Worm (Caenorhabditis elegans) whole organism, L1 larva: ENCODE results near the gene btb-5.

Experiments
- C04F5.9 ChIP-seq: sonication (generic microtip); optimal IDR thresholded peaks from 2 replicates; lab custom pipeline; 2016; ENCODE audit warnings: missing genetic modification characterization, missing compliant biosample characterization
- C34B4.2 ChIP-seq: sonication (generic microtip); optimal IDR thresholded peaks from 2 replicates; lab custom pipeline; 2017; ENCODE audit warnings: mild to moderate bottlenecking, missing genetic modification characterization, missing compliant biosample characterization
- F16B12.6 ChIP-seq: fragments of 150-350 bp; optimal IDR thresholded peaks from 2 replicates; lab custom pipeline; 2014; ENCODE audit warnings: missing biosample characterization, missing genetic modification characterization
- Y116A8C.19 ChIP-seq: sonication (generic microtip); optimal IDR thresholded peaks from 2 replicates; lab custom pipeline; 2016; ENCODE audit warnings: missing compliant biosample characterization, missing genetic modification characterization, borderline replicate concordance
- aha-1 ChIP-seq: fragments of 150-350 bp; optimal IDR thresholded peaks from 2 replicates; lab custom pipeline; 2014; ENCODE audit warnings: missing biosample characterization, missing genetic modification characterization
- ama-1 ChIP-seq: fragments of 150-350 bp; optimal IDR thresholded peaks from 2 replicates; lab custom pipeline; 2014
- blmp-1 ChIP-seq: fragments of 150-350 bp; optimal IDR thresholded peaks from 2 replicates; lab custom pipeline; 2014; ENCODE audit warnings: missing biosample characterization, missing genetic modification characterization
- ceh-8 ChIP-seq: fragments of 200-800 bp; sonication (Bioruptor generic); optimal IDR thresholded peaks from 2 replicates; lab custom pipeline; 2018; ENCODE audit warnings: mild to moderate bottlenecking, missing genetic modification characterization, moderate library complexity, missing compliant biosample characterization
- ceh-82 ChIP-seq, 3 experiments: fragments of 150-350 bp in 1 of 3; sonication (generic microtip) in 2 of 3; optimal IDR thresholded peaks; 2 replicates each; lab custom pipeline; 2014 to 2017; ENCODE audit warnings: missing biosample characterization in 3 of 3, missing genetic modification characterization in 3 of 3
- ceh-88 ChIP-seq: fragments of 200-800 bp; sonication (Bioruptor generic); IDR thresholded peaks from 2 replicates; pipeline ENCODE4 v1.3.6; 2022; ENCODE audit warnings: missing genetic modification characterization, missing compliant biosample characterization
- efl-1 ChIP-seq, 4 experiments: fragments of 150-350 bp; optimal IDR thresholded peaks in 3 of 4; peaks in 1 of 4; 1 replicate in 1 of 4; 2 replicates in 3 of 4; lab custom pipeline; 2014; ENCODE audit warnings: missing biosample characterization in 2 of 4, missing genetic modification characterization in 2 of 4, missing genetic modification reagents in 2 of 4
- elt-3 ChIP-seq, 6 experiments: fragments of 150-350 bp in 1 of 6; sonication (generic microtip); optimal IDR thresholded peaks; 2 replicates each; lab custom pipeline; 2017 to 2018; ENCODE audit warnings: missing biosample characterization in 6 of 6, missing genetic modification characterization in 6 of 6, inconsistent platforms in 1 of 6
- ets-5 ChIP-seq: fragments of 200-800 bp; sonication (Bioruptor generic); IDR thresholded peaks from 2 replicates; pipeline ENCODE4 v1.3.6; 2022; ENCODE audit warnings: missing genetic modification characterization, missing compliant biosample characterization
- fos-1 ChIP-seq: fragments of 150-350 bp; optimal IDR thresholded peaks from 2 replicates; lab custom pipeline; 2014; ENCODE audit warnings: missing biosample characterization, missing genetic modification characterization
- hlh-4 ChIP-seq: sonication (generic microtip); optimal IDR thresholded peaks from 2 replicates; lab custom pipeline; 2016; ENCODE audit warnings: mild to moderate bottlenecking, missing genetic modification characterization, missing compliant biosample characterization
- lin-13 ChIP-seq: fragments of 150-350 bp; optimal IDR thresholded peaks from 2 replicates; lab custom pipeline; 2014; ENCODE audit warnings: missing biosample characterization, missing genetic modification reagents, missing genetic modification characterization
- lin-35 ChIP-seq, 2 experiments: fragments of 150-350 bp; optimal IDR thresholded peaks; 2 replicates each; lab custom pipeline; 2014; ENCODE audit warnings: missing biosample characterization in 2 of 2, missing genetic modification characterization in 2 of 2, missing genetic modification reagents in 2 of 2
- nhr-237 ChIP-seq: fragments of 150-350 bp; optimal IDR thresholded peaks from 2 replicates; lab custom pipeline; 2014; ENCODE audit warnings: missing biosample characterization, missing genetic modification characterization
- nhr-28 ChIP-seq: fragments of 150-350 bp; optimal IDR thresholded peaks from 2 replicates; lab custom pipeline; 2014; ENCODE audit warnings: missing biosample characterization, missing genetic modification characterization
- nhr-71 ChIP-seq: sonication (generic microtip); optimal IDR thresholded peaks from 2 replicates; lab custom pipeline; 2016; ENCODE audit warnings: mild to moderate bottlenecking, missing genetic modification characterization, moderate library complexity, missing compliant biosample characterization
- nhr-85 ChIP-seq: sonication (generic microtip); peaks from one replicate; lab custom pipeline; 2016; ENCODE audit warnings: missing genetic modification characterization, inconsistent platforms, missing compliant biosample characterization
- pag-3 ChIP-seq: sonication (generic microtip); optimal IDR thresholded peaks from 2 replicates; lab custom pipeline; 2017; ENCODE audit warnings: missing genetic modification characterization, mild to moderate bottlenecking, missing compliant biosample characterization, antibody characterized with exemption, borderline replicate concordance; ENCODE audit not compliant: insufficient read depth
- pqm-1 ChIP-seq: sonication (generic microtip); optimal IDR thresholded peaks from 3 replicates; lab custom pipeline; 2017; ENCODE audit warnings: missing biosample characterization, missing genetic modification characterization
- rnt-1 ChIP-seq: sonication (generic microtip); optimal IDR thresholded peaks from 2 replicates; lab custom pipeline; 2016; ENCODE audit warnings: mild to moderate bottlenecking, missing genetic modification characterization, moderate library complexity, missing compliant biosample characterization
- skn-1 ChIP-seq: fragments of 150-350 bp; optimal IDR thresholded peaks from 2 replicates; lab custom pipeline; 2014; ENCODE audit warnings: missing biosample characterization, missing genetic modification characterization
- snpc-4 ChIP-seq: fragments of 150-350 bp; optimal IDR thresholded peaks from 2 replicates; lab custom pipeline; 2014; ENCODE audit warnings: missing biosample characterization, missing genetic modification characterization
- snu-23 ChIP-seq: sonication (generic microtip); optimal IDR thresholded peaks from 2 replicates; lab custom pipeline; 2016; ENCODE audit warnings: missing genetic modification characterization, missing compliant biosample characterization
- sox-4 ChIP-seq: sonication (generic microtip); optimal IDR thresholded peaks from 2 replicates; lab custom pipeline; 2016; ENCODE audit warnings: missing genetic modification characterization, missing compliant biosample characterization
- swsn-7 ChIP-seq: sonication (generic microtip); optimal IDR thresholded peaks from 2 replicates; lab custom pipeline; 2016; ENCODE audit warnings: missing genetic modification characterization, missing compliant biosample characterization
- unc-98 ChIP-seq: fragments of 200-800 bp; sonication (Bioruptor generic); IDR thresholded peaks from 2 replicates; pipeline ENCODE4 v1.3.6; 2022; ENCODE audit warnings: missing genetic modification characterization, missing compliant biosample characterization

The btb-5 gene

DNA sequence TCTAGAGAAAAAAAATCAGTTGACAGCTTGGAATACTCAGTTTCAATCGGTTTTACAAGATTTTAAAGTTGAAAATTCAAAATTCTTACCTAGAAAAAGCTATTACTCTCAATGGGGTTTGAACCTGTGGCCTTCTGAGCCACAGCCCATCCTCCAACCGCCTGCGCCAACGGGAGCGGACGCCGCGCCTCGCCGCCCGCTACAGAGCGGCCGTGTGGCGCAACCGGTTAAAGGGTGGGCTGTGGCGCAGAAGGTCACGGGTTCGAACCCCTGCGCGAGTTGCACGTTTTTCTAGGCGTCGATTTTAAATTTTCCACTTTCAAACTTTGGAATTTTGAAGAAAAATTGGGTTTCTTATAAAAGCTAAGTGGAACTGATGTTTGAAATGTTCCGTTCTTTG, 12.6 kb downstream of the btb-5 start:
- no peak for TF ChIP-seq sox-4 (tag; lab: Kevin White, UChicago)
- no peak for TF ChIP-seq ceh-82 (tag; optimal IDR thresholded peaks at IDR 0.05; lab: Kevin White, UChicago)
- no peak for TF ChIP-seq ceh-88
- TF ChIP-seq ets-5 (GFP tag; lab: Robert Waterston, UW): no peak
- TF ChIP-seq C04F5.9 (tag; lab: Kevin White, UChicago): no peak
- TF ChIP-seq hlh-4: no peak
- no peak for TF ChIP-seq rnt-1
- TF ChIP-seq skn-1 (tag; lab: Kevin White, UChicago): no peak
- no peak for TF ChIP-seq ceh-8 (GFP tag; lab: Kevin White, UChicago)
- TF ChIP-seq ama-1 (lab: Kevin White, UChicago): no peak
- TF ChIP-seq unc-98 (GFP tag; lab: Robert Waterston, UW): no peak
- TF ChIP-seq swsn-7 (tag; lab: Kevin White, UChicago): no peak
- no peak for TF ChIP-seq nhr-85 (tag; lab: Kevin White, UChicago)
- TF ChIP-seq C34B4.2 (tag; lab: Kevin White, UChicago): no peak
- TF ChIP-seq nhr-237 (tag; lab: Kevin White, UChicago): no peak
- no peak for TF ChIP-seq aha-1 (tag; lab: Kevin White, UChicago)
- no peak for TF ChIP-seq lin-13

- TF ChIP-seq efl-1 (optimal IDR thresholded peaks at IDR 0.05; lab: Kevin White, UChicago): no peak
- peak in 1 of 2 experiments; percentile 23 for TF ChIP-seq efl-1 (GFP tag; optimal IDR thresholded peaks at IDR 0.05 in 1 of 2; lab: Kevin White, UChicago)
- TF ChIP-seq ets-5 (GFP tag; lab: Robert Waterston, UW): no peak
- TF ChIP-seq ceh-88: no peak
These were observed 18.2 kb downstream of the btb-5 start for ce11 chrIII:42725-43124.

ce11 chrIII:41484-41883, 19.5 kb downstream of the btb-5 start:
- TF ChIP-seq lin-35 (GFP tag; optimal IDR thresholded peaks at IDR 0.05; lab: Kevin White, UChicago) (no peak), efl-1 (optimal IDR thresholded peaks at IDR 0.05; lab: Kevin White, UChicago) (no peak), efl-1 (GFP tag; optimal IDR thresholded peaks at IDR 0.05 in 1 of 2; lab: Kevin White, UChicago) (peak in 1 of 2 experiments; percentile 65)

DNA sequence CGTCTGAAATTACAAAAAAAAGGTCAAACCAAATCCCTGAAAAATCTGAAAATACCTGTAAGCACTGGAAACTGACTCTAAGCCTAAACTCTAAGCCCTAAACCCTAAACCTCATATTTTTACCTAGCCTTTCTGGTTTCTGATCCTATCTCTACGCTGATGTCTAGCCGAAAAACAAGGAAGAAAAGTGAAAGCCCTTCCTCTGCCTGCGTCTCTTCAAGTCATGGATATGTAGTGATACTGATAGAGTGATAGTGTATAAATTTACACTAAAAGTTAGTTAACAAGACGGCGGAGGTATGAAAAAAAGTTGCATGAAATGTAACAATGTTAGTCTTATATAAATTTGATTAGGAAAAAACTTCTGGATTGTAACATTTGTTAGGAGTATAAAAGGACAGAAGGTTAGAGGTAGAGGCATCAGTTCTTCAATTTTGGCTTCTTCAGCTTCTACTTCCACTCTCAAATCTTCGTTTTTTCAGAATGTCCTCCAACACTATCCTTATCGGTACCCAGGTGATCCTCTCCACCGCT, 20.3 kb downstream of the btb-5 start, which contains the start of gene col-88:
Gene col-88 (plus strand): TSS at position 484 of the 534 bp plus-strand sequence.
- TF ChIP-seq blmp-1 (tag; lab: Kevin White, UChicago) (peak; percentile 97), elt-3 (tag; optimal IDR thresholded peaks at IDR 0.05; lab: Kevin White, UChicago) (peak in 1 of 6 experiments; percentile 54), pqm-1 (tag; lab: Kevin White, UChicago) (no peak)

ce11 chrIII:39516-39915, 21.4 kb downstream of the btb-5 start:
- no peak for TF ChIP-seq fos-1 (tag; lab: Kevin White, UChicago)
- peak; percentile 30 for TF ChIP-seq blmp-1 (tag; lab: Kevin White, UChicago)
- TF ChIP-seq, all 84 proteins: peak for 1

ce11 chrIII:38117-38516, 22.8 kb downstream of the btb-5 start, which contains the start of gene clp-10:
Gene clp-10 (minus strand): TSS chrIII:38217.
- no peak for TF ChIP-seq nhr-85 (tag; lab: Kevin White, UChicago)
- no peak for TF ChIP-seq pag-3 (tag; lab: Kevin White, UChicago)
- TF ChIP-seq nhr-71 (tag; lab: Kevin White, UChicago): no peak
- TF ChIP-seq F16B12.6 (tag; lab: Kevin White, UChicago): no peak
- no peak for TF ChIP-seq snu-23
- TF ChIP-seq ceh-82 (tag; optimal IDR thresholded peaks at IDR 0.05; lab: Kevin White, UChicago): no peak
- TF ChIP-seq snpc-4 (tag; lab: Kevin White, UChicago): no peak
- no peak for TF ChIP-seq sox-4 (tag; lab: Kevin White, UChicago)
- TF ChIP-seq Y116A8C.19 (tag; lab: Kevin White, UChicago): no peak
- no peak for TF ChIP-seq C04F5.9 (tag; lab: Kevin White, UChicago)
- no peak for TF ChIP-seq ets-5 (GFP tag; lab: Robert Waterston, UW)
- TF ChIP-seq nhr-28 (tag; lab: Kevin White, UChicago): no peak
- no peak for TF ChIP-seq hlh-4
